Worm (Caenorhabditis elegans): ENCODE data around the gene arf-5.

- TF ChIP-seq snpc-4 (tag; optimal IDR thresholded peaks at IDR 0.05) = no peak
- TF ChIP-seq aly-2 (tag; optimal IDR thresholded peaks at IDR 0.05) = no peak
- TF ChIP-seq lin-39 (tag; optimal IDR thresholded peaks at IDR 0.05) = no peak
These were observed 6.1 kb upstream of the arf-5 start, which contains the start of gene F57H12.6 for ce11 chrIV:7976210-7976609.
